Worm (Caenorhabditis elegans) whole organism, young adult: ENCODE data around the gene col-79.

Experiments
- F49E8.2 ChIP-seq: sonication (generic microtip); optimal IDR thresholded peaks from 3 replicates; lab custom pipeline; 2017; ENCODE audit warnings: missing genetic modification characterization, mild to moderate bottlenecking, missing compliant biosample characterization, antibody characterized with exemption, moderate library complexity; ENCODE audit not compliant: insufficient read depth
- snpc-4 ChIP-seq, 5 experiments: fragments of 150-350 bp in 1 of 5; sonication (generic microtip) in 4 of 5; optimal IDR thresholded peaks; 2 replicates each; lab custom pipeline; 2014 to 2018; ENCODE audit warnings: missing genetic modification characterization in 5 of 5, missing biosample characterization in 3 of 5, antibody characterized with exemption in 2 of 5, mild to moderate bottlenecking in 2 of 5, missing compliant biosample characterization in 2 of 5, missing genotype in 2 of 5, moderate library complexity in 2 of 5, missing genetic modification reagents in 1 of 5

DNA sequence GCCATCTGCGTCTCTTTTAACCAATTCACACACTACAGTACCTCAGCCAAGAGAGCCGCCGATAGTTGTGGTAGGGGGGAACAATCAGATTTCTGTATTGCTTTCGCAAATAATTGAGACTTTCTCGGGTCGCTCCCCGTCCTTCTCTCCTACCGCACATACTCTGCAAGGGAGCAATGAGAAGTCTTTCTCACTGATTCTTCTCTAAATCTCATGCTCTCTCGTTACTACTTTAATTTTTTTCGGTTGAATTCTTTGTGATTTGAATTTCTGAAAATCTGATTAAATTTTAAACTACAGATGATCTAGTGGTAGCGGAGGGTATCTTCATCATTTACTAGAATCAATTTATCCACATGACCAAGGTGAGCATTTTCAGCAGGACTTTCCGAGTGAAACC, 28.1 kb upstream of the col-79 start, which contains the start of gene ptb-1:
- TF ChIP-seq snpc-4 (GFP tag; optimal IDR thresholded peaks at IDR 0.05; lab: Kevin White, UChicago) (no peak), snpc-4 (tag; optimal IDR thresholded peaks at IDR 0.05; lab: Kevin White, UChicago) (no peak), F49E8.2 (tag; lab: Kevin White, UChicago) (no peak)
